Worm (Caenorhabditis elegans) whole organism, early embryonic: Measurements from ENCODE around the gene col-131.

Experiments
- F13C5.2 ChIP-seq: sonication (generic microtip); optimal IDR thresholded peaks from 2 replicates; lab custom pipeline; 2017; ENCODE audit warnings: mild to moderate bottlenecking, missing genetic modification characterization, inconsistent platforms, missing compliant biosample characterization
- aly-1 ChIP-seq: sonication (generic microtip); optimal IDR thresholded peaks from 2 replicates; lab custom pipeline; 2016; ENCODE audit warnings: missing genetic modification characterization, missing compliant biosample characterization
- ama-1 ChIP-seq: fragments of 150-350 bp; optimal IDR thresholded peaks from 2 replicates; lab custom pipeline; 2014
- ets-7 ChIP-seq: sonication (generic microtip); optimal IDR thresholded peaks from 2 replicates; lab custom pipeline; 2016; ENCODE audit warnings: missing genotype, missing genetic modification characterization, missing compliant biosample characterization
- flt-1 ChIP-seq: fragments of 200-800 bp; sonication (Bioruptor generic); IDR thresholded peaks from 2 replicates; pipeline ENCODE4 v1.3.6; 2022; ENCODE audit warnings: missing genetic modification characterization, missing compliant biosample characterization
- hmbx-1 ChIP-seq: sonication (generic microtip); optimal IDR thresholded peaks from 2 replicates; lab custom pipeline; 2016; ENCODE audit warnings: mild to moderate bottlenecking, missing genetic modification characterization, missing compliant biosample characterization
- hmg-4 ChIP-seq: fragments of 200-800 bp; sonication (Bioruptor generic); optimal IDR thresholded peaks from 2 replicates; lab custom pipeline; 2018; ENCODE audit warnings: mild to moderate bottlenecking, missing genetic modification characterization, missing compliant biosample characterization
- tbx-37 ChIP-seq: fragments of 200-800 bp; sonication (Bioruptor generic); conservative IDR thresholded peaks from 2 replicates; pipeline ENCODE4 v1.3.6; 2022; ENCODE audit warnings: missing genetic modification reagents, missing genetic modification characterization, missing compliant biosample characterization
- tra-4 ChIP-seq: sonication (generic microtip); optimal IDR thresholded peaks from 2 replicates; lab custom pipeline; 2017; ENCODE audit warnings: missing genetic modification characterization, missing compliant biosample characterization

DNA sequence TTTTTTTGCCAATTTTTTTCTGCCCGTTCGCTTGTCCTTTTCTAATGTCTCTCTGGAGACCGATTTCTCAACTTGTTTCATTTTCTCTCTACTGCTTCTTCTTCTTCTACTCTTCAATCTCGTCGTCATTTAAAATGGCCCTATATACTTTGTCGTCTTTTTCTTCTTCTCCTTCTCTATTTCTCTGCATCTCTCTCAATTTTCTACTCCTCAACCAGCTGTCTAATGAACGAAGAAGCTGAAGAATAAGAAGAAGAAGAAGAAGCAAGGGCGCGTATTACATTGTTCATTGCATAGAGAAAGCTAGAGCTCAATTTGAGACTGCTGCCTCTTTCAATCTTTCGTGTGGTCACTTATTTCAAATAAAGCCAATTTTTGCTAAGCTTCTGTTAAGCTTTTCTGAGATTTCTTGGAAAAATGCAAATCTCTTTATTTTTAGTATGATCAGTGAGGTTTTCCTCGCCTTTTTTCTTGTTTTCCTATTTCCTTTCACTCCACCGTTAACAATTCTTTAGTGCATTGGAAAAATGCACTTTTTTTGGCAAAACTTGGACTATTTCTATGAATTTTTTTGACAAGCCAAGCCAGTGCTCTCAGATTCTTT is 51.2 kb downstream of the col-131 start:
- TF ChIP-seq ama-1 (lab: Kevin White, UChicago) (no peak), tra-4 (tag; lab: Kevin White, UChicago) (no peak), flt-1 (GFP tag; lab: Robert Waterston, UW) (no peak), tbx-37 (GFP tag; lab: Robert Waterston, UW) (no peak), hmg-4 (GFP tag; lab: Kevin White, UChicago) (no peak), ets-7 (tag; lab: Kevin White, UChicago) (no peak), hmbx-1 (tag; lab: Kevin White, UChicago) (no peak), aly-1 (no peak), F13C5.2 (tag; lab: Kevin White, UChicago) (no peak)
